Fruit fly (Drosophila melanogaster) whole organism, embryonic: Measurements from ENCODE around the gene TrpA1.

Source experiments
- Bgb ChIP-seq: fragments of 200-800 bp; sonication (Bioruptor generic); IDR thresholded peaks from 2 replicates; pipeline ENCODE4 v1.3.6; 2022; ENCODE audit warnings: missing biosample characterization, missing genetic modification characterization; ENCODE audit not compliant: partially characterized antibody
- CG12659 ChIP-seq: fragments of 200-800 bp; sonication (Bioruptor generic); optimal IDR thresholded peaks from 3 replicates; lab custom pipeline; 2017; ENCODE audit warnings: mild to moderate bottlenecking, missing biosample characterization, missing genetic modification reagents, missing genetic modification characterization
- CG14710 ChIP-seq: fragments of 200-800 bp; sonication (Bioruptor generic); optimal IDR thresholded peaks from 3 replicates; lab custom pipeline; 2019; ENCODE audit warnings: missing biosample characterization, mild to moderate bottlenecking, missing genetic modification characterization, moderate library complexity
- CG1529 ChIP-seq: fragments of 200-800 bp; sonication (Bioruptor generic); optimal IDR thresholded peaks from 3 replicates; lab custom pipeline; 2018; ENCODE audit warnings: missing biosample characterization, missing genetic modification characterization
- CG15696 ChIP-seq: fragments of 200-800 bp; sonication (Bioruptor generic); optimal IDR thresholded peaks from 2 replicates; lab custom pipeline; 2019; ENCODE audit warnings: missing biosample characterization, mild to moderate bottlenecking, missing genetic modification characterization, moderate library complexity
- CG17359 ChIP-seq: fragments of 200-800 bp; sonication (Bioruptor generic); optimal IDR thresholded peaks from 3 replicates; lab custom pipeline; 2018; ENCODE audit warnings: missing biosample characterization, mild to moderate bottlenecking, missing genetic modification characterization, moderate library complexity
- CG2116 ChIP-seq: fragments of 200-800 bp; sonication (Bioruptor generic); optimal IDR thresholded peaks from 3 replicates; lab custom pipeline; 2018; ENCODE audit warnings: missing biosample characterization, mild to moderate bottlenecking, missing genetic modification characterization
- CG2120 ChIP-seq: fragments of 200-800 bp; sonication (Bioruptor generic); optimal IDR thresholded peaks from 3 replicates; lab custom pipeline; 2016; ENCODE audit warnings: missing biosample characterization, missing genetic modification characterization
- CG30403 ChIP-seq: fragments of 200-800 bp; sonication (Bioruptor generic); optimal IDR thresholded peaks from 3 replicates; lab custom pipeline; 2016; ENCODE audit warnings: missing biosample characterization, missing genetic modification characterization
- CG32772 ChIP-seq: fragments of 200-800 bp; sonication (Bioruptor generic); IDR thresholded peaks from 2 replicates; pipeline ENCODE4 v1.3.6; 2022; ENCODE audit warnings: missing biosample characterization, missing genetic modification characterization
- CG5180 ChIP-seq: fragments of 200-800 bp; sonication (Bioruptor generic); optimal IDR thresholded peaks from 3 replicates; lab custom pipeline; 2017; ENCODE audit warnings: missing biosample characterization, missing genetic modification characterization, mild to moderate bottlenecking, moderate library complexity, missing genetic modification reagents
- CG6272 ChIP-seq: fragments of 200-800 bp; sonication (Bioruptor generic); IDR thresholded peaks from 2 replicates; pipeline ENCODE4 v1.3.6; 2022; ENCODE audit warnings: missing biosample characterization, missing genetic modification characterization
- CG6791 ChIP-seq: fragments of 200-800 bp; sonication (Bioruptor generic); IDR thresholded peaks from 3 replicates; pipeline ENCODE4 v1.3.6; 2022; ENCODE audit warnings: missing biosample characterization, missing genetic modification characterization; ENCODE audit not compliant: partially characterized antibody
- CG7357 ChIP-seq: fragments of 200-800 bp; sonication (Bioruptor generic); IDR thresholded peaks from 3 replicates; pipeline ENCODE4 v1.3.6; 2022; ENCODE audit warnings: missing biosample characterization, missing genetic modification characterization
- CG8089 ChIP-seq: fragments of 200-800 bp; sonication (Bioruptor generic); optimal IDR thresholded peaks from 3 replicates; lab custom pipeline; 2016; ENCODE audit warnings: missing biosample characterization, missing genetic modification characterization
- CG8924 ChIP-seq: fragments of 200-800 bp; optimal IDR thresholded peaks from 3 replicates; lab custom pipeline; 2019; ENCODE audit warnings: missing biosample characterization, mild to moderate bottlenecking, missing genetic modification characterization, moderate library complexity
- CTCF ChIP-seq: fragments of 200-800 bp; sonication (Bioruptor generic); optimal IDR thresholded peaks from 2 replicates; lab custom pipeline; 2017; ENCODE audit warnings: missing biosample characterization, mild to moderate bottlenecking, missing genetic modification characterization, moderate library complexity
- CrebB ChIP-seq: fragments of 200-800 bp; sonication (Bioruptor generic); optimal IDR thresholded peaks from 3 replicates; lab custom pipeline; 2018; ENCODE audit warnings: missing biosample characterization, mild to moderate bottlenecking, missing genetic modification characterization
- Dad ChIP-seq: fragments of 200-800 bp; sonication (Bioruptor generic); optimal IDR thresholded peaks from 3 replicates; lab custom pipeline; 2016; ENCODE audit warnings: missing biosample characterization, missing genetic modification characterization
- Dll ChIP-seq: fragments of 200-800 bp; sonication (Bioruptor generic); IDR thresholded peaks from 4 replicates; pipeline ENCODE4 v1.3.6; 2022; ENCODE audit warnings: missing biosample characterization, missing genetic modification characterization; ENCODE audit not compliant: partially characterized antibody
- Dp ChIP-seq: fragments of 200-800 bp; sonication (Bioruptor generic); optimal IDR thresholded peaks from 2 replicates; lab custom pipeline; 2018; ENCODE audit warnings: missing biosample characterization, mild to moderate bottlenecking, missing genetic modification characterization, moderate library complexity
- Dref ChIP-seq: fragments of 200-800 bp; sonication (Bioruptor generic); IDR thresholded peaks from 2 replicates; pipeline ENCODE4 v1.3.6; 2022; ENCODE audit warnings: missing biosample characterization, missing genetic modification characterization
- ERR ChIP-seq: fragments of 200-800 bp; sonication (Bioruptor generic); optimal IDR thresholded peaks from 2 replicates; lab custom pipeline; 2016; ENCODE audit warnings: missing biosample characterization, missing genetic modification characterization
- GATAe ChIP-seq: fragments of 200-800 bp; sonication (Bioruptor generic); conservative IDR thresholded peaks from 2 replicates; pipeline ENCODE4 v1.3.6; 2022; ENCODE audit warnings: missing biosample characterization, missing genetic modification characterization
- Poxn ChIP-seq: fragments of 200-800 bp; sonication (Bioruptor generic); IDR thresholded peaks from 2 replicates; pipeline ENCODE4 v1.3.6; 2022; ENCODE audit warnings: missing biosample characterization, missing genetic modification characterization
- Ptx1 ChIP-seq: fragments of 200-800 bp; sonication (Bioruptor generic); IDR thresholded peaks from 2 replicates; pipeline ENCODE4 v1.3.6; 2022; ENCODE audit warnings: missing biosample characterization, missing genetic modification characterization
- Scr ChIP-seq: fragments of 200-800 bp; sonication (Bioruptor generic); IDR thresholded peaks from 2 replicates; pipeline ENCODE4 v1.3.6; 2022; ENCODE audit warnings: missing biosample characterization, missing genetic modification characterization; ENCODE audit not compliant: partially characterized antibody
- Six4 ChIP-seq: fragments of 200-800 bp; sonication (Bioruptor generic); optimal IDR thresholded peaks from 2 replicates; lab custom pipeline; 2016; ENCODE audit warnings: missing biosample characterization, missing genetic modification characterization
- YL-1 ChIP-seq: fragments of 200-800 bp; sonication (Bioruptor generic); optimal IDR thresholded peaks from 3 replicates; lab custom pipeline; 2017; ENCODE audit warnings: missing biosample characterization, mild to moderate bottlenecking, missing genetic modification characterization
- amos ChIP-seq: fragments of 200-800 bp; sonication (Bioruptor generic); IDR thresholded peaks from 2 replicates; pipeline ENCODE4 v1.3.6; 2022; ENCODE audit warnings: missing biosample characterization, missing genetic modification characterization; ENCODE audit not compliant: partially characterized antibody
- chm ChIP-seq: fragments of 200-800 bp; sonication (Bioruptor generic); IDR thresholded peaks from 2 replicates; pipeline ENCODE4 v1.3.6; 2022; ENCODE audit warnings: missing biosample characterization, missing genetic modification characterization
- crp ChIP-seq, 2 experiments: fragments of 200-800 bp; sonication (Bioruptor generic); optimal IDR thresholded peaks; 2 replicates in 1 of 2; 3 replicates in 1 of 2; lab custom pipeline; 2017; ENCODE audit warnings: missing biosample characterization in 2 of 2, missing genetic modification characterization in 2 of 2, mild to moderate bottlenecking in 1 of 2, moderate library complexity in 1 of 2
- disco-r ChIP-seq: fragments of 200-800 bp; sonication (Bioruptor generic); optimal IDR thresholded peaks from 2 replicates; lab custom pipeline; 2016; ENCODE audit warnings: missing biosample characterization, missing genetic modification characterization
- eyg ChIP-seq: fragments of 200-800 bp; sonication (Bioruptor generic); optimal IDR thresholded peaks from 3 replicates; lab custom pipeline; 2016; ENCODE audit warnings: missing biosample characterization, missing genetic modification characterization
- gce ChIP-seq: fragments of 200-800 bp; sonication (Bioruptor generic); IDR thresholded peaks from 3 replicates; pipeline ENCODE4 v1.3.6; 2022; ENCODE audit warnings: missing biosample characterization, missing genetic modification characterization
- grn ChIP-seq: fragments of 200-800 bp; sonication (Bioruptor generic); optimal IDR thresholded peaks from 3 replicates; lab custom pipeline; 2017; ENCODE audit warnings: missing biosample characterization, missing genetic modification characterization
- her ChIP-seq: fragments of 200-800 bp; sonication (Bioruptor generic); optimal IDR thresholded peaks from 2 replicates; lab custom pipeline; 2016; ENCODE audit warnings: missing biosample characterization, missing genetic modification characterization
- lmd ChIP-seq: fragments of 200-800 bp; sonication (Bioruptor generic); IDR thresholded peaks from 2 replicates; pipeline ENCODE4 v1.3.6; 2022; ENCODE audit warnings: missing biosample characterization, missing genetic modification characterization
- mld ChIP-seq: fragments of 200-800 bp; sonication (Bioruptor generic); IDR thresholded peaks from 3 replicates; pipeline ENCODE4 v1.3.6; 2022; ENCODE audit warnings: missing biosample characterization, missing genetic modification characterization; ENCODE audit not compliant: partially characterized antibody
- nau ChIP-seq: fragments of 200-800 bp; sonication (Bioruptor generic); optimal IDR thresholded peaks from 3 replicates; lab custom pipeline; 2017; ENCODE audit warnings: missing biosample characterization, mild to moderate bottlenecking, missing genetic modification characterization, missing genetic modification reagents
- nmo ChIP-seq: fragments of 200-800 bp; sonication (Bioruptor generic); optimal IDR thresholded peaks from 2 replicates; lab custom pipeline; 2018; ENCODE audit warnings: missing biosample characterization, mild to moderate bottlenecking, missing genetic modification characterization, moderate library complexity
- nom ChIP-seq: fragments of 200-800 bp; sonication (Bioruptor generic); optimal IDR thresholded peaks from 2 replicates; lab custom pipeline; 2017; ENCODE audit warnings: missing biosample characterization, missing genetic modification characterization, mild to moderate bottlenecking, moderate library complexity, missing genetic modification reagents
- pan ChIP-seq, 4 experiments: fragments of >200 bp in 3 of 4; fragments of 200-800 bp in 1 of 4; sonication (Bioruptor generic) in 1 of 4; optimal IDR thresholded peaks in 3 of 4; IDR thresholded peaks in 1 of 4; 2 replicates each; pipeline versions ENCODE4 v1.3.6 to Lab custom; 2017 to 2022; ENCODE audit warnings: missing biosample characterization in 2 of 4, missing genetic modification characterization in 2 of 4, mixed read lengths in 1 of 4
- phol ChIP-seq: fragments of 200-800 bp; sonication (Bioruptor generic); optimal IDR thresholded peaks from 3 replicates; lab custom pipeline; 2018; ENCODE audit warnings: missing biosample characterization, mild to moderate bottlenecking, missing genetic modification characterization, moderate library complexity
- pum ChIP-seq: fragments of 200-800 bp; sonication (Bioruptor generic); optimal IDR thresholded peaks from 2 replicates; lab custom pipeline; 2016; ENCODE audit warnings: missing biosample characterization, missing genetic modification characterization
- pzg ChIP-seq: fragments of 200-800 bp; sonication (Bioruptor generic); optimal IDR thresholded peaks from 3 replicates; lab custom pipeline; 2018; ENCODE audit warnings: missing biosample characterization, mild to moderate bottlenecking, missing genetic modification characterization, moderate library complexity
- sna ChIP-seq: fragments of 200-800 bp; sonication (Bioruptor generic); IDR thresholded peaks from 2 replicates; pipeline ENCODE4 v1.3.6; 2022; ENCODE audit warnings: missing biosample characterization, missing genetic modification characterization; ENCODE audit not compliant: partially characterized antibody
- stc ChIP-seq: fragments of 200-800 bp; sonication (Bioruptor generic); IDR thresholded peaks from 2 replicates; pipeline ENCODE4 v1.3.6; 2022; ENCODE audit warnings: missing biosample characterization, missing genetic modification characterization
- ttk ChIP-seq: fragments of 200-800 bp; sonication (Bioruptor generic); IDR thresholded peaks from 2 replicates; pipeline ENCODE4 v2.1.2; 2022; ENCODE audit warnings: missing biosample characterization, missing genetic modification characterization
- unc-4 ChIP-seq: fragments of 200-800 bp; sonication (Bioruptor generic); IDR thresholded peaks from 2 replicates; pipeline ENCODE4 v1.3.6; 2022; ENCODE audit warnings: missing biosample characterization, missing genetic modification characterization; ENCODE audit not compliant: partially characterized antibody

The TrpA1 gene

DNA sequence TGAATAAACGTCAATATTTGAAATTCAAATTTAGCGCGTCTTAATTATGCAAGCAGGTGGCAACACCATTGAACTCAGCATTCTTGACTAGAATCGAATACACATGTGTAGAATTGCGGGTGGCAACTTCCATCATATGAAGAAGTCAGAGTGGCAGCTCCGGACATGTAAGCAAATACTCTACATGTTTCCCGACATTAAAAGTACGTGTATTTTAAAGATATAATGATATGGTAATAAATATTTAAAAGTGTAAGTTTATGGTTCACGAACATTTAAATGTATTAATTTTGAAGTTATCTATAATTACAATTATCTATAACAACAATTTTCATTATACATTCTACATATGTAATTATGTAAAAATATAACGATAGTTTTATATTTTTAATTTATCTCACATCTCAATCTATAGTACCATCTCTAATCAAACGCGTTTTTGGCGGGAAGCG, 13.8 kb downstream of the TrpA1 start, which contains the start of gene Mcm7 (continued):
- TF ChIP-seq nmo (peak; percentile 44), CG30403 (GFP tag; lab: Kevin White, UChicago) (no peak), crp (GFP tag; optimal IDR thresholded peaks at IDR 0.05; lab: Kevin White, UChicago) (no peak), her (GFP tag; lab: Kevin White, UChicago) (no peak), gce (GFP tag; lab: Robert Waterston, UW) (no peak), CG32772 (GFP tag; lab: Robert Waterston, UW) (no peak), CG7357 (GFP tag; lab: Robert Waterston, UW) (no peak), CG2116 (GFP tag; lab: Kevin White, UChicago) (peak; percentile 58), phol (tag; lab: Kevin White, UChicago) (peak; percentile 20), Dad (GFP tag; lab: Kevin White, UChicago) (no peak), sna (peak; percentile 41; the same call in 1 of the 2 replicates), nau (GFP tag; lab: Kevin White, UChicago) (no peak), Bgb (GFP tag; lab: Robert Waterston, UW) (peak; percentile 61), YL-1 (no peak), CG15696 (no peak), Scr (peak; percentile 70), GATAe (GFP tag; lab: Robert Waterston, UW) (no peak), CG12659 (no peak), CG8089 (GFP tag; lab: Kevin White, UChicago) (no peak), eyg (no peak), CG6272 (GFP tag; lab: Robert Waterston, UW) (no peak), CG5180 (GFP tag; lab: Kevin White, UChicago) (peak; percentile 52), unc-4 (GFP tag; lab: Robert Waterston, UW) (peak; percentile 62), disco-r (no peak), amos (GFP tag; lab: Robert Waterston, UW) (peak; percentile 64), CG1529 (GFP tag; lab: Kevin White, UChicago) (no peak), Dll (GFP tag; lab: Robert Waterston, UW) (peak; percentile 70; the same call in 2 of the 4 replicates), Dp (peak; percentile 88), Six4 (GFP tag; lab: Kevin White, UChicago) (no peak), pan (optimal IDR thresholded peaks at IDR 0.05; lab: Kevin White, UChicago) (no peak), pan (GFP tag; optimal IDR thresholded peaks at IDR 0.05 in 1 of 2, IDR thresholded peaks at IDR 0.05 in 1 of 2) (no peak), CTCF (GFP tag; lab: Kevin White, UChicago) (peak; percentile 72), grn (GFP tag; lab: Kevin White, UChicago) (peak; percentile 63), Ptx1 (GFP tag; lab: Robert Waterston, UW) (no peak), pum (GFP tag; lab: Kevin White, UChicago) (no peak), CG17359 (no peak), CG14710 (tag; lab: Kevin White, UChicago) (peak; percentile 66), pzg (GFP tag; lab: Kevin White, UChicago) (peak; percentile 44), Dref (GFP tag; lab: Robert Waterston, UW) (peak; percentile 39; the same call in 1 of the 2 replicates), CG8924 (tag; lab: Kevin White, UChicago) (no peak), chm (GFP tag; lab: Robert Waterston, UW) (no peak), stc (GFP tag; lab: Robert Waterston, UW) (no peak), ERR (GFP tag; lab: Kevin White, UChicago) (no peak), CG6791 (GFP tag; lab: Robert Waterston, UW) (peak; percentile 27; the same call in 1 of the 3 replicates), ttk (GFP tag; lab: Robert Waterston, UW) (no peak), mld (GFP tag; lab: Robert Waterston, UW) (no peak), Poxn (GFP tag; lab: Robert Waterston, UW) (no peak), CG2120 (GFP tag; lab: Kevin White, UChicago) (no peak), lmd (GFP tag; lab: Robert Waterston, UW) (no peak), nom (GFP tag; lab: Kevin White, UChicago) (no peak), CrebB (tag; lab: Kevin White, UChicago) (no peak)
